Worm (Caenorhabditis elegans) whole organism, early embryonic: Measurements from ENCODE around the gene rnp-1.

Experiments used
- F13C5.2 ChIP-seq: sonication (generic microtip); optimal IDR thresholded peaks from 2 replicates; lab custom pipeline; 2017; ENCODE audit warnings: mild to moderate bottlenecking, missing genetic modification characterization, inconsistent platforms, missing compliant biosample characterization
- ama-1 ChIP-seq: fragments of 150-350 bp; optimal IDR thresholded peaks from 2 replicates; lab custom pipeline; 2014
- ceh-13 ChIP-seq: fragments of 200-800 bp; sonication (Bioruptor generic); optimal IDR thresholded peaks from 2 replicates; lab custom pipeline; 2018; ENCODE audit warnings: mild to moderate bottlenecking, missing genetic modification characterization, missing compliant biosample characterization
- flt-1 ChIP-seq: fragments of 200-800 bp; sonication (Bioruptor generic); IDR thresholded peaks from 2 replicates; pipeline ENCODE4 v1.3.6; 2022; ENCODE audit warnings: missing genetic modification characterization, missing compliant biosample characterization
- hmbx-1 ChIP-seq: sonication (generic microtip); optimal IDR thresholded peaks from 2 replicates; lab custom pipeline; 2016; ENCODE audit warnings: mild to moderate bottlenecking, missing genetic modification characterization, missing compliant biosample characterization
- hmg-4 ChIP-seq: fragments of 200-800 bp; sonication (Bioruptor generic); optimal IDR thresholded peaks from 2 replicates; lab custom pipeline; 2018; ENCODE audit warnings: mild to moderate bottlenecking, missing genetic modification characterization, missing compliant biosample characterization
- pes-1 ChIP-seq: fragments of 200-800 bp; sonication (Bioruptor generic); IDR thresholded peaks from 2 replicates; pipeline ENCODE4 v1.3.6; 2022; ENCODE audit warnings: missing genetic modification reagents, missing genetic modification characterization, missing compliant biosample characterization
- scrt-1 ChIP-seq: fragments of 200-800 bp; sonication (Bioruptor generic); IDR thresholded peaks from 2 replicates; pipeline ENCODE4 v1.3.6; 2022; ENCODE audit warnings: missing genetic modification characterization, missing compliant biosample characterization
- sea-1 ChIP-seq: fragments of 200-800 bp; sonication (Bioruptor generic); conservative IDR thresholded peaks from 2 replicates; pipeline ENCODE4 v1.3.6; 2022; ENCODE audit warnings: missing genetic modification characterization, missing compliant biosample characterization
- tbx-11 ChIP-seq: fragments of 200-800 bp; sonication (Bioruptor generic); IDR thresholded peaks from 2 replicates; pipeline ENCODE4 v1.3.6; 2022; ENCODE audit warnings: missing genetic modification characterization, missing compliant biosample characterization
- tbx-37 ChIP-seq: fragments of 200-800 bp; sonication (Bioruptor generic); conservative IDR thresholded peaks from 2 replicates; pipeline ENCODE4 v1.3.6; 2022; ENCODE audit warnings: missing genetic modification reagents, missing genetic modification characterization, missing compliant biosample characterization
- tra-4 ChIP-seq: sonication (generic microtip); optimal IDR thresholded peaks from 2 replicates; lab custom pipeline; 2017; ENCODE audit warnings: missing genetic modification characterization, missing compliant biosample characterization

- TF ChIP-seq ama-1 (no peak), scrt-1 (GFP tag; lab: Robert Waterston, UW) (no peak), tbx-11 (no peak), hmg-4 (GFP tag; lab: Kevin White, UChicago) (no peak), pes-1 (no peak), tra-4 (tag; lab: Kevin White, UChicago) (no peak), flt-1 (no peak), hmbx-1 (tag; lab: Kevin White, UChicago) (no peak), sea-1 (GFP tag; lab: Robert Waterston, UW) (no peak), F13C5.2 (no peak), ceh-13 (GFP tag; lab: Kevin White, UChicago) (no peak), tbx-37 (GFP tag; lab: Robert Waterston, UW) (no peak)
These were observed 7.4 kb downstream of the rnp-1 start for ce11 chrV:12199474-12199873.
